Worm (Caenorhabditis elegans): ENCODE data around the gene epc-1.

DNA sequence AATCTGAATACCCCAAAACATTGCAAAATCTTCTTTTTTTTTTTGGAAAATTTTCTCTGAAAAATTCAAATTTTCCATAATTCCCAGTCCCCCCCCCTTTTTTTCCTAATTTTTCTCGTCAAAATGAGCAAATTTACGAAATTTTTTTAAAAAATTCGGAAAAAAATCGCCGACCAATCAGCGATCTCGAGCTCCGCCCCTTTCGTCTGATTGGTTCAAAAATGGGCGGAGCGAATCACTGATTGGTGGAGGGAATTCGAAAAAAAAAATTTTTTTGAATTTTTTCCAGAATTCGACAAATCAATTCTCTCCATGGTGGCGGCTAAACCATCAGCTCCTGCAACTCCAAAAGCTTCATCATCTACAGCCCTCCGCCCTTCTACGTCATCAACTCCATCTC, 30.2 kb upstream of the epc-1 start:
- TF ChIP-seq ama-1 (optimal IDR thresholded peaks at IDR 0.05) (no peak), sea-1 (GFP tag; conservative IDR thresholded peaks at IDR 0.05) (no peak), tbx-11 (GFP tag; IDR thresholded peaks at IDR 0.05) (no peak), hmbx-1 (tag; optimal IDR thresholded peaks at IDR 0.05) (no peak), B0310.2 (tag; optimal IDR thresholded peaks at IDR 0.05) (no peak), tra-4 (tag; optimal IDR thresholded peaks at IDR 0.05) (no peak), ets-7 (tag; optimal IDR thresholded peaks at IDR 0.05) (no peak), hnd-1 (tag; optimal IDR thresholded peaks at IDR 0.05) (no peak), scrt-1 (GFP tag; IDR thresholded peaks at IDR 0.05) (no peak), hmg-4 (GFP tag; optimal IDR thresholded peaks at IDR 0.05) (no peak)

Data from whole organism, early embryonic.